Fruit fly (Drosophila melanogaster) whole organism: ENCODE data around the gene SrpRbeta.

Source experiments
- CG8478 ChIP-seq: fragments of >200 bp; optimal IDR thresholded peaks from 2 replicates; lab custom pipeline; 2018; ENCODE audit warnings: inconsistent platforms
- Dll ChIP-seq: fragments of >200 bp; optimal IDR thresholded peaks from 2 replicates; lab custom pipeline; 2017
- EcR ChIP-seq, 2 experiments: fragments of >200 bp; optimal IDR thresholded peaks; 2 replicates each; lab custom pipeline; 2017; ENCODE audit warnings: missing biosample characterization in 2 of 2, missing genetic modification characterization in 2 of 2, missing genetic modification reagents in 2 of 2
- pan ChIP-seq: fragments of >200 bp; optimal IDR thresholded peaks from 2 replicates; lab custom pipeline; 2017
- psq ChIP-seq: fragments of >200 bp; optimal IDR thresholded peaks from 2 replicates; lab custom pipeline; 2017
- usp ChIP-seq: fragments of >200 bp; optimal IDR thresholded peaks from 2 replicates; lab custom pipeline; 2017; ENCODE audit warnings: missing biosample characterization, missing genetic modification characterization, mixed read lengths

SrpRbeta gene

DNA sequence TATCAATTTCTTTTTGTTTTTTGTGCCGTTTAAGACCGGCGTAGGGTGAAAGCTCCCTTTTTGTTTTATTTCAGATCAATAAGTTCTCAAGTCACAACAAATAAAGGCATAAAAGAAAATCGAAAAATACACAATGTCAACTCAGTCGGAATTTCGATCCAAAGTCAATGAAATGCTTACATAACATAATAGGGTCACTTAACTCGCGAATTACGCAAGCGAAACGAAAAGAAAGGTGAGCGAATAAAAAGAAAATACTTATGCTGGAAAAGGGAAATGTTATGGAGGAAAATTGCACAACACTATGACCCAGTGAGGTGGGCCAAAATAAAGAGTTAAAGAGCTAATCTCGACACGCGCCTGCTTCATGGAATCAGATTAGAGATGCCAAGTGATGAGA, 24.1 kb downstream of the SrpRbeta start:
- no peak for TF ChIP-seq pan
- TF ChIP-seq usp (GFP tag; lab: Kevin White, UChicago): no peak

DNA sequence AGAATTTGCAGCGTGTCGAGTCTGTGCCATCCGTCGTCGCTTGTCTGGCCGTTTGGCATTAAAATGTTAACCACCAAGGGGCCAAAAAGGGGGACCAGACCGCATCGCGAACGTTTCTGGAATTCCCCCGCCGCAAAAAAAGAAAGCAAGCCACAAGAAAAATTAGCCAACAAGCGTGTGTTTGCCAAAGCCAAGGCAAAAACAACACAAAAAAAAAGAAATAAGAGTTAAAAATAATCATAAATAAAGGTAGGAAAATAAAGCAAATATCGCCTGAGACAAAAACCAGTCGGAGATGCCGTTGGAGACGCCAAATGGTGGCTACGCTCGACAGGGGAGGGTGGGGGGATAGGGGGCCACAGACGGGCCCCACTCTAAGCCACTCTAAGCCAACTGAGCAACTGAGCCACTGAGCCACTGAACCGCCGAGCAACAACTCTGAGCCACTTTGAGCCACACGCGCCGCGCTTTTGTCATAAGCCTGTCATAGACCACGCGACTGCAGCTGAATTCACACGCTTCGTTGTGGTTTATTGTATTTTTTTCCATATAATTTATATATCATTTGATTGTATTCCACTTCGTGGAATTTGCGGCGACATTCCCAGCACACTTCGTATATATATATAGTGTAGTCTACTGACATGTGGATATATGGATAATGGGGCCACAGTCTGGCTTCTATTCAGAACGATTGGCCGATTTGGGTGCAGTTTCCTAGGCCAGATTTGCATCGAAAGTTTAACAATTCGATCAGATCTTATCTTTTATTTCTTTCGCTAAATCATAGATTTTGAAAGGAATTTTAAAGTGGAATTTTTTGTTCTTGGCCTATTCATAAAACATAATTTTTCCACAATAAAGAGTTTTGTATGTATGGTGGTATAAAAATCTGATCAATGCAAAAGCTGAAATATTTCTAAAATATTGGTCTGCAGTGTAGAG, 26.2 kb downstream of the SrpRbeta start:
- TF ChIP-seq EcR (GFP tag; optimal IDR thresholded peaks at IDR 0.05; lab: Kevin White, UChicago): no peak
- TF ChIP-seq CG8478 (lab: Kevin White, UChicago): no peak
- no peak for TF ChIP-seq usp (GFP tag; lab: Kevin White, UChicago)
- TF ChIP-seq Dll: no peak
- no peak for TF ChIP-seq pan
- TF ChIP-seq psq: no peak

dm6 chr3L:8691891-8692874, 27.8 kb downstream of the SrpRbeta start:
- TF ChIP-seq pan: no peak
- no peak for TF ChIP-seq psq
- no peak for TF ChIP-seq CG8478 (lab: Kevin White, UChicago)
- no peak for TF ChIP-seq Dll
- no peak for TF ChIP-seq EcR (GFP tag; optimal IDR thresholded peaks at IDR 0.05; lab: Kevin White, UChicago)
- TF ChIP-seq usp (GFP tag; lab: Kevin White, UChicago): no peak

dm6 chr3L:8690630-8691029, 29.4 kb downstream of the SrpRbeta start:
- TF ChIP-seq psq: no peak

DNA sequence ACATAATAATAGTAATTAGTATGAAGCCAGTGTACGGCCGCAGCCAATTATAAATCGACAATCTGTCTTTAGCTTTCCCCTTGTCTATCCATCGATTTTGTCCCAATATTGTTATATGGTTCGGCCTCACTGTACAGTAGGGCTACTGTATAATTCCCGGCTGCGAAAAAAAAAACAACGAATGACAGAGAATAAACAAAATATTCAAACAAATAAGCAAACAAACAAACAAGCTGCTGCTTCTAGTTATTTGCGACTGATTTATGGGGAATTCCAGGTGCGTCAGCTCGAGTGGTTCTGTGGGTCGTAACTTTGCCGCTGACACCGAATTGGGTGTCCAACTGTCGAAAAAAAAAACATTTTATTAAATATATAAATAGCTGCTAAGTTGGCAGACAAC, 30.4 kb downstream of the SrpRbeta start:
- TF ChIP-seq psq (no peak), CG8478 (lab: Kevin White, UChicago) (no peak), EcR (GFP tag; optimal IDR thresholded peaks at IDR 0.05; lab: Kevin White, UChicago) (no peak), Dll (no peak), pan (no peak), usp (GFP tag; lab: Kevin White, UChicago) (no peak)

DNA sequence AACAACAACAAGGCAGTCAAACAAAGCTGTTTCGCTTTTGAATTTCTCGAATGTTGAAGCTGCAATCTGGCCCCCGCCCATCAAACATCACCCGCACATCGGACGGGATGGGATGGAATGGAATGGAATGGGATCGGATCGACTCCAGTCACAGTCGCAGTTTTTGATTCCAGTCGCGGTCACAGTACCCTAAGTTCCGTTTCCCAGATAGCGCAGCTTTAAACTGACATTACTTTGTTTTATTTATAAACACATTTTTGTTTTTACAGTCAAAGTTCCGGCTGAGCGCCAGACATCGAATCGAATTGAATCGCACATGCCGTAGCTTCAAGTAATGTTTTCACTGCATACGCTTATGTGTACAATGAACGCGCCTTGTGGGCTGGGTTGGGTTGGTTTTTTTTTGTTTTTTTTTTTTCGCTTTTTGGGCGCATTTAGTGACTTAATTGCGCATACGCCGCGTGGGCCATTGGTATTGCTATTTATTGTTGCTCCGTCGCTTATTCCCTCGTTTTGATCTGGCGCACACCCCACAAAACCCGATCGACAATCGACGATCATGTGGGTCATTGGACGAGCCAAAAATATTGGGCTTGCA, 31.2 kb downstream of the SrpRbeta start:
- no peak for TF ChIP-seq Dll
- no peak for TF ChIP-seq EcR (GFP tag; optimal IDR thresholded peaks at IDR 0.05; lab: Kevin White, UChicago)
- no peak for TF ChIP-seq CG8478 (lab: Kevin White, UChicago)
- TF ChIP-seq psq: no peak
- TF ChIP-seq usp (GFP tag; lab: Kevin White, UChicago): no peak
- peak; percentile 30 for TF ChIP-seq pan

DNA sequence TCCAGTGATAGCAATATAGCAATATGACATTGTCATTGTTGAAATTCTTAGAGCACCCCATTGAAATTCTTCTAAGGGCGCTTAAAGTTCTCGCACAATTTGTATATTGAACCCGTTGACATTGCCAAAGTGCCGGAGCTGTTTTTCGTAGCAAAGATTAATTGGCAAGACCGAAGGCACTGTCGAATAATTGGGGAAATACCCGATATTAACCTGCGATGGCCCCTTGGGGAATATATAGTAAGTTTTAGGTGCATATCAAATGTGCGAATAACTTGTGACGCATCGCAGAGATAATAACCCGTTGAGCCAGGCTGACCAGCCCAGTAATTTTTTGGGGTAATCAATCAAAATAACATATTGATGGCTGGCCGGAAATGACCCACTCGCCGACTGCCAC, 33.4 kb downstream of the SrpRbeta start:
- TF ChIP-seq EcR (GFP tag; optimal IDR thresholded peaks at IDR 0.05; lab: Kevin White, UChicago) (no peak), psq (no peak), CG8478 (lab: Kevin White, UChicago) (no peak), pan (no peak), Dll (no peak), usp (GFP tag; lab: Kevin White, UChicago) (no peak)

DNA sequence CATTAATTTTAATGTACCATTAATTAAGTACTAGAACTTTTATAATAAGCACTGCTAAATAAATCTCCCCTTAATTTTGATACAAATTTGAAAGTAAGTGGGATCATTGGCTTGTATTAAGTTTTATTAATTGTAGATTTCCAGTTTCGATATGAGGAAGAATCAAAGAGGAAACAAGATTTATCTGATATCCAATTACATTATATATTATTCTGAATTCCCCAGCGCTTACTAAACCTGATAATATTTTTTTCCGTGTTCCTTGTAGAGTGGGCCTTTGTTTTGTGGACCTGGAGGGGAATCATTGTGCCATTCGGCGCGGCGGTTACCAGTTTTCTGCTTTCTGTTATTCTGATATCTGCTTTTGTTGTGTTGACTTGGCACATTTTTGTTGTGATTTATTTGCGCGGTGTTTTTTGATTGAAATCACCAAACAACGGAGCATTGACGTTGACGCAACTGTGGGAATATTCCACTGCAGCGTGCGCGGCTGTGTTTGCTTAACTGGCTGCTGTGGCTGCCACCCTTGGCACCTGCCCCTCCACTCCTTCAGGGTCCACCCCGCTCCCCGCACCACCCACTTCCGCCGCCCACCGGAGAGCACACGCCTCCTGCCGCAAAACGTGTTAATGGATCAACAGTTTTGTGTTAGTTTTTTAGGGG, 35.5 kb downstream of the SrpRbeta start:
- TF ChIP-seq Dll: no peak
- TF ChIP-seq CG8478 (lab: Kevin White, UChicago): no peak
- no peak for TF ChIP-seq usp (GFP tag; lab: Kevin White, UChicago)
- TF ChIP-seq psq: no peak
- no peak for TF ChIP-seq pan
- no peak for TF ChIP-seq EcR (GFP tag; optimal IDR thresholded peaks at IDR 0.05; lab: Kevin White, UChicago)

DNA sequence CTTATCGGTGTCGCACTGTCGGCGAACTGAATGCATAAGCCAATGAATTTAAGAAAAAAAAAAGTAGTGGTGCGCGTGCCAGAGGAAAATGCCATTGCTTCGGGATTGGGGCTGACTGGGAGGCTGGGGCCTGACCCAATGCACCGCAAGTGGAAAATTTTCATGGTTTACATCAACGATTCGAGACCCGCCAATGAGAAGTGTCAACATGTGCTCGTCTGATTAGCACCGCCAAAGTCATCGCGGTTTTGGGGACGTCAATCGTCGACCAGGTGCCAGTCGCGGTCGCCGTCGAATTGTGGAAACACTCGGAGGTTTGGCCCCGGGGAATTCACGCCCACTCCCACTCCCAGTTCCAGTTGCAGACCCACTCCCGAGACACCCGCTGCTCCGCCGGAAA, 36.3 kb downstream of the SrpRbeta start:
- TF ChIP-seq usp (GFP tag; lab: Kevin White, UChicago) (no peak), Dll (no peak), CG8478 (lab: Kevin White, UChicago) (no peak), EcR (GFP tag; optimal IDR thresholded peaks at IDR 0.05; lab: Kevin White, UChicago) (no peak), psq (no peak), pan (no peak)

DNA sequence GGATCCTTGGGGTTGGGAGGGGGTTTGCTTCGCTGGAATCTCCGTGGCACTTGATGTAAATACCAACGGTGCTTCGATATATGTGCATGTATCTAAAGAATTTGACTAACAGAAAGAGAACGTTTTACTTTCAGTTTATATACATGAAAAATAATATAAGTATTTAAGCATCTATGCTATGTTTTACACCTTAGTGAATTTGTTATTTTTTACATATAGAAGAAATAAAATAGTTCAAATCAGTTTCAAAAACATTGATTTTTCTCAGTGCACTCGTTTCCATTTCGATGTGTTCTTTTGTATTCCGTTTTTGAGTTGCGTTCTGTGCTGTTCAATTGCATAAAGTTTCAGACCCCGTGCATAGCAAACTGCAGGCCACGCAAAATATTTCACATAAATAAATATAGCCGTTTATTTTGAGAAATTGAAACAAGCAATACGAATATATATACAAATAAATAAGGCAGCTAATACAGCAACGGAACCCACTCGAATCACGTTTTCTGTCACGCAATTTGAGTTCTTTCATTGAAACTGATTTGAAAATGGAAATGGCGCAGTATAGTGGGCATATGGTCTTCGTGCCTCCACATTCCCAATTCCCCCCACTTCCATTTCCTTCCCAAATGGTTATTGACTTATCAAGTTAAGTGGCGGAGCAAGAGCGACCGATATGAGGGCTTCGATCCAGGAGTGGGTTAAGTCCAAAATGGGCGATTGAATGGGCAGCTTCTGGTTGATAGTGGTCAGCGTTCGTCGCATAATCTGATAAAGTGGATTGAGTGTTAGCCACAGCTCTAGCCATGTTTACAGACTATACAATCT, 37.3 kb downstream of the SrpRbeta start:
- no peak for TF ChIP-seq psq
- no peak for TF ChIP-seq CG8478 (lab: Kevin White, UChicago)
- TF ChIP-seq usp (GFP tag; lab: Kevin White, UChicago): no peak
- no peak for TF ChIP-seq Dll
- no peak for TF ChIP-seq pan
- no peak for TF ChIP-seq EcR (GFP tag; optimal IDR thresholded peaks at IDR 0.05; lab: Kevin White, UChicago)
